Worm (Caenorhabditis elegans) whole organism, L4 larva: ENCODE data around the gene pix-1.

ENCODE experiments used
- F49E8.2 ChIP-seq: sonication (generic microtip); optimal IDR thresholded peaks from 2 replicates; lab custom pipeline; 2016; ENCODE audit warnings: missing compliant biosample characterization, mild to moderate bottlenecking, missing genetic modification characterization, borderline replicate concordance
- Y5F2A.4 ChIP-seq: fragments of 200-800 bp; sonication (Bioruptor generic); optimal IDR thresholded peaks from 2 replicates; lab custom pipeline; 2018; ENCODE audit warnings: mild to moderate bottlenecking, missing genetic modification characterization, missing compliant biosample characterization
- ama-1 ChIP-seq: fragments of 150-350 bp; optimal IDR thresholded peaks from 2 replicates; lab custom pipeline; 2014; ENCODE audit warnings: inconsistent platforms, mixed read lengths
- daf-12 ChIP-seq: fragments of 150-350 bp; optimal IDR thresholded peaks from 2 replicates; lab custom pipeline; 2014; ENCODE audit warnings: missing biosample characterization, missing genetic modification reagents, missing genetic modification characterization
- dpl-1 ChIP-seq: fragments of 150-350 bp; optimal IDR thresholded peaks from 2 replicates; lab custom pipeline; 2014; ENCODE audit warnings: missing biosample characterization, missing genetic modification reagents, missing genetic modification characterization
- fkh-10 ChIP-seq: fragments of 150-350 bp; optimal IDR thresholded peaks from 2 replicates; lab custom pipeline; 2014; ENCODE audit warnings: missing biosample characterization, missing genetic modification reagents, missing genetic modification characterization
- lir-3 ChIP-seq: sonication (generic microtip); optimal IDR thresholded peaks from 2 replicates; lab custom pipeline; 2016; ENCODE audit warnings: mild to moderate bottlenecking, missing genetic modification characterization, missing compliant biosample characterization
- nhr-237 ChIP-seq: sonication (generic microtip); optimal IDR thresholded peaks from 2 replicates; lab custom pipeline; 2017; ENCODE audit warnings: missing biosample characterization, missing genetic modification characterization
- skn-1 ChIP-seq: fragments of 150-350 bp; optimal IDR thresholded peaks from 2 replicates; lab custom pipeline; 2014; ENCODE audit warnings: missing biosample characterization, missing genetic modification characterization
- snpc-4 ChIP-seq: fragments of 150-350 bp; optimal IDR thresholded peaks from 2 replicates; lab custom pipeline; 2014; ENCODE audit warnings: missing biosample characterization, missing genetic modification characterization

DNA sequence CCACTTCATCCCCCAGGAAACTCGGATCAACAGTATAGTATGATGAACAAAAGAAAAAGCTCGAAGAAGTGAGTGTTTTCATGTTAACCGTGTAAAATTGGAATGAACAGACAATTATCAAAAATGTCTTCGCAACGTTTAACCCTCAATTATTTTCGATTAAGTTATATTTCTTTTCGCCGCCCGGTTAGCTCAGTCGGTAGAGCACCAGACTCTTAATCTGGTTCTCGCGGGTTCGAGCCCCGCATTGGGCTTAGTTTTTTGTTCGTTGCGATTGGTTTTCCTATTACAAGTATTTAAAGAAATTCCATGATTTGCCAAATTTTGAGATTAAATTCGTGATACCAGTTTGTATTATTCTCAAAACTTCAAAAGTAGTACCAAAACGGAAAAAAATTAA lies 2.6 kb downstream of the pix-1 start:
- TF ChIP-seq snpc-4 (tag; lab: Kevin White, UChicago) (no peak), nhr-237 (no peak), lir-3 (tag; lab: Kevin White, UChicago) (no peak), Y5F2A.4 (GFP tag; lab: Kevin White, UChicago) (no peak), dpl-1 (GFP tag; lab: Kevin White, UChicago) (no peak), skn-1 (tag; lab: Kevin White, UChicago) (no peak), fkh-10 (no peak), ama-1 (no peak), daf-12 (tag; lab: Kevin White, UChicago) (no peak), F49E8.2 (tag; lab: Kevin White, UChicago) (no peak)
